Fruit fly (Drosophila melanogaster) whole organism, embryonic: Measurements from ENCODE around the gene InR.

ENCODE experiments used
- Ada2b ChIP-seq: fragments of 200-800 bp; sonication (Bioruptor generic); IDR thresholded peaks from 2 replicates; pipeline ENCODE4 v1.3.6; 2022; ENCODE audit warnings: missing biosample characterization, missing genetic modification characterization
- Antp ChIP-seq: fragments of 200-800 bp; sonication (Bioruptor generic); optimal IDR thresholded peaks from 3 replicates; lab custom pipeline; 2016; ENCODE audit warnings: missing biosample characterization, missing genetic modification characterization
- Asciz ChIP-seq: fragments of 200-800 bp; sonication (Bioruptor generic); optimal IDR thresholded peaks from 2 replicates; lab custom pipeline; 2017; ENCODE audit warnings: missing biosample characterization, mild to moderate bottlenecking, missing genetic modification characterization, missing genetic modification reagents
- B-H1 ChIP-seq: fragments of 200-800 bp; sonication (Bioruptor generic); IDR thresholded peaks from 3 replicates; pipeline ENCODE4 v1.3.6; 2022; ENCODE audit warnings: missing biosample characterization, missing genetic modification characterization
- CG10321 ChIP-seq: fragments of 200-800 bp; sonication (Bioruptor generic); IDR thresholded peaks from 2 replicates; pipeline ENCODE4 v1.3.6; 2022; ENCODE audit warnings: missing biosample characterization, missing genetic modification characterization
- CG10979 ChIP-seq: fragments of 200-800 bp; sonication (Bioruptor generic); optimal IDR thresholded peaks from 2 replicates; lab custom pipeline; 2018; ENCODE audit warnings: missing biosample characterization, mild to moderate bottlenecking, missing genetic modification characterization, moderate library complexity
- CG11398 ChIP-seq: fragments of 200-800 bp; sonication (Bioruptor generic); optimal IDR thresholded peaks from 2 replicates; lab custom pipeline; 2016; ENCODE audit warnings: missing biosample characterization, missing genetic modification characterization
- CG11560 ChIP-seq: fragments of 200-800 bp; sonication (Bioruptor generic); IDR thresholded peaks from 3 replicates; pipeline ENCODE4 v1.3.6; 2022; ENCODE audit warnings: missing biosample characterization, missing genetic modification characterization
- CG13775 ChIP-seq: fragments of 200-800 bp; sonication (Bioruptor generic); optimal IDR thresholded peaks from 3 replicates; lab custom pipeline; 2017; ENCODE audit warnings: missing biosample characterization, mild to moderate bottlenecking, missing genetic modification characterization
- CG14014 ChIP-seq: fragments of 200-800 bp; sonication (Bioruptor generic); IDR thresholded peaks from 2 replicates; pipeline ENCODE4 v1.3.6; 2022; ENCODE audit warnings: missing biosample characterization, missing genetic modification characterization
- CG15269 ChIP-seq: fragments of 200-800 bp; sonication (Bioruptor generic); optimal IDR thresholded peaks from 2 replicates; lab custom pipeline; 2018; ENCODE audit warnings: missing biosample characterization, mild to moderate bottlenecking, missing genetic modification characterization, moderate library complexity
- CG1602 ChIP-seq: fragments of 200-800 bp; sonication (Bioruptor generic); optimal IDR thresholded peaks from 3 replicates; lab custom pipeline; 2016; ENCODE audit warnings: missing biosample characterization, missing genetic modification characterization
- CG16813 ChIP-seq: fragments of 200-800 bp; sonication (Bioruptor generic); IDR thresholded peaks from 3 replicates; pipeline ENCODE4 v1.3.6; 2022; ENCODE audit warnings: missing biosample characterization, missing genetic modification characterization; ENCODE audit not compliant: partially characterized antibody
- CG17612 ChIP-seq: fragments of 200-800 bp; sonication (Bioruptor generic); IDR thresholded peaks from 2 replicates; pipeline ENCODE4 v1.3.6; 2022; ENCODE audit warnings: missing biosample characterization, missing genetic modification characterization
- CG17802 ChIP-seq: fragments of 200-800 bp; sonication (Bioruptor generic); optimal IDR thresholded peaks from 2 replicates; lab custom pipeline; 2018; ENCODE audit warnings: missing biosample characterization, mild to moderate bottlenecking, missing genetic modification characterization, moderate library complexity
- CG18764 ChIP-seq: fragments of 200-800 bp; sonication (Bioruptor generic); optimal IDR thresholded peaks from 3 replicates; lab custom pipeline; 2016; ENCODE audit warnings: missing biosample characterization, missing genetic modification characterization
- CG30431 ChIP-seq: fragments of 200-800 bp; sonication (Bioruptor generic); optimal IDR thresholded peaks from 2 replicates; lab custom pipeline; 2017; ENCODE audit warnings: missing biosample characterization, missing genetic modification characterization
- CG6854 ChIP-seq: fragments of 200-800 bp; sonication (Bioruptor generic); optimal IDR thresholded peaks from 3 replicates; lab custom pipeline; 2017; ENCODE audit warnings: missing biosample characterization, mild to moderate bottlenecking, missing genetic modification characterization
- CG7928 ChIP-seq: fragments of 200-800 bp; sonication (Bioruptor generic); optimal IDR thresholded peaks from 2 replicates; lab custom pipeline; 2017; ENCODE audit warnings: missing biosample characterization, mild to moderate bottlenecking, missing genetic modification characterization
- CG8290 ChIP-seq, 3 experiments: fragments of 200-800 bp; sonication (Bioruptor generic); optimal IDR thresholded peaks; 2 replicates each; lab custom pipeline; 2016 to 2019; ENCODE audit warnings: missing biosample characterization in 3 of 3, missing genetic modification characterization in 3 of 3, mild to moderate bottlenecking in 2 of 3, moderate library complexity in 1 of 3
- CG9215 ChIP-seq: fragments of 200-800 bp; sonication (Bioruptor generic); IDR thresholded peaks from 2 replicates; pipeline ENCODE4 v1.3.6; 2022; ENCODE audit warnings: missing biosample characterization, missing genetic modification characterization
- Doc3 ChIP-seq: fragments of 200-800 bp; sonication (Bioruptor generic); IDR thresholded peaks from 3 replicates; pipeline ENCODE4 v1.3.6; 2022; ENCODE audit warnings: missing biosample characterization, missing genetic modification characterization; ENCODE audit not compliant: partially characterized antibody
- Ets65A ChIP-seq: fragments of 200-800 bp; sonication (Bioruptor generic); peaks from one replicate; lab custom pipeline; 2016; ENCODE audit warnings: missing biosample characterization, missing genetic modification characterization
- H2.0 ChIP-seq: fragments of 200-800 bp; sonication (Bioruptor generic); IDR thresholded peaks from 2 replicates; pipeline ENCODE4 v1.3.6; 2022; ENCODE audit warnings: missing biosample characterization, missing genetic modification characterization
- Hr39 ChIP-seq: fragments of >200 bp; optimal IDR thresholded peaks from 2 replicates; lab custom pipeline; 2017
- Lpt ChIP-seq: fragments of >200 bp; optimal IDR thresholded peaks from 2 replicates; lab custom pipeline; 2018; ENCODE audit warnings: missing biosample characterization, missing genetic modification characterization
- Scr ChIP-seq: fragments of 200-800 bp; sonication (Bioruptor generic); IDR thresholded peaks from 2 replicates; pipeline ENCODE4 v1.3.6; 2022; ENCODE audit warnings: missing biosample characterization, missing genetic modification characterization; ENCODE audit not compliant: partially characterized antibody
- Sox102F ChIP-seq: fragments of 200-800 bp; sonication (Bioruptor generic); optimal IDR thresholded peaks from 2 replicates; lab custom pipeline; 2018; ENCODE audit warnings: missing biosample characterization, mild to moderate bottlenecking, missing genetic modification characterization, moderate library complexity
- Usf ChIP-seq: fragments of 200-800 bp; sonication (Bioruptor generic); optimal IDR thresholded peaks from 2 replicates; lab custom pipeline; 2017; ENCODE audit warnings: missing genotype, missing biosample characterization, missing genetic modification characterization
- Vsx1 ChIP-seq: fragments of 200-800 bp; sonication (Bioruptor generic); optimal IDR thresholded peaks from 2 replicates; lab custom pipeline; 2017; ENCODE audit warnings: missing biosample characterization, mild to moderate bottlenecking, missing genetic modification characterization, missing genetic modification reagents
- aop ChIP-seq: fragments of 200-800 bp; sonication (Bioruptor generic); IDR thresholded peaks from 2 replicates; pipeline ENCODE4 v1.3.6; 2022; ENCODE audit warnings: missing biosample characterization, missing genetic modification characterization
- ash1 ChIP-seq: fragments of 200-800 bp; sonication (Bioruptor generic); optimal IDR thresholded peaks from 2 replicates; lab custom pipeline; 2018; ENCODE audit warnings: missing biosample characterization, mild to moderate bottlenecking, missing genetic modification characterization
- bbx ChIP-seq: fragments of 200-800 bp; sonication (Bioruptor generic); IDR thresholded peaks from 2 replicates; pipeline ENCODE4 v1.3.6; 2022; ENCODE audit warnings: missing biosample characterization, missing genetic modification characterization; ENCODE audit not compliant: partially characterized antibody
- br ChIP-seq: fragments of >200 bp; optimal IDR thresholded peaks from 2 replicates; lab custom pipeline; 2017
- cas ChIP-seq: fragments of 200-800 bp; sonication (Bioruptor generic); IDR thresholded peaks from 2 replicates; pipeline ENCODE4 v1.3.6; 2022; ENCODE audit warnings: missing biosample characterization, missing genetic modification characterization
- dan ChIP-seq: fragments of 200-800 bp; sonication (Bioruptor generic); IDR thresholded peaks from 2 replicates; pipeline ENCODE4 v1.3.6; 2022; ENCODE audit warnings: missing biosample characterization, missing genetic modification characterization
- emc ChIP-seq: fragments of 200-800 bp; sonication (Bioruptor generic); optimal IDR thresholded peaks from 2 replicates; lab custom pipeline; 2016; ENCODE audit warnings: missing biosample characterization, missing genetic modification characterization
- ems ChIP-seq: fragments of 200-800 bp; sonication (Bioruptor generic); optimal IDR thresholded peaks from 3 replicates; lab custom pipeline; 2016; ENCODE audit warnings: missing biosample characterization, missing genetic modification characterization
- gcm ChIP-seq: fragments of 200-800 bp; sonication (Bioruptor generic); optimal IDR thresholded peaks from 2 replicates; lab custom pipeline; 2019; ENCODE audit warnings: missing biosample characterization, mild to moderate bottlenecking, missing genetic modification characterization, moderate library complexity
- insv ChIP-seq, 2 experiments: fragments of 200-800 bp; sonication (Bioruptor generic); optimal IDR thresholded peaks; 3 replicates each; lab custom pipeline; 2016 to 2018; ENCODE audit warnings: missing biosample characterization in 2 of 2, missing genetic modification characterization in 2 of 2
- ken ChIP-seq: fragments of 200-800 bp; sonication (Bioruptor generic); IDR thresholded peaks from 3 replicates; pipeline ENCODE4 v1.3.6; 2022; ENCODE audit warnings: missing biosample characterization, missing genetic modification characterization
- lmd ChIP-seq: fragments of 200-800 bp; sonication (Bioruptor generic); IDR thresholded peaks from 2 replicates; pipeline ENCODE4 v1.3.6; 2022; ENCODE audit warnings: missing biosample characterization, missing genetic modification characterization
- lov ChIP-seq, 2 experiments: fragments of 200-800 bp in 1 of 2; fragments of >200 bp in 1 of 2; sonication (Bioruptor generic) in 1 of 2; IDR thresholded peaks in 1 of 2; optimal IDR thresholded peaks in 1 of 2; 2 replicates in 1 of 2; 3 replicates in 1 of 2; pipeline versions ENCODE4 v1.3.6 to Lab custom; 2017 to 2022; ENCODE audit warnings: missing biosample characterization in 1 of 2, missing genetic modification characterization in 1 of 2
- sd ChIP-seq: fragments of 200-800 bp; sonication (Bioruptor generic); optimal IDR thresholded peaks from 3 replicates; lab custom pipeline; 2018; ENCODE audit warnings: missing biosample characterization, mild to moderate bottlenecking, missing genetic modification characterization, moderate library complexity
- sens ChIP-seq: fragments of 200-800 bp; sonication (Bioruptor generic); peaks from one replicate; lab custom pipeline; 2016; ENCODE audit warnings: missing biosample characterization, missing genetic modification characterization
- sisA ChIP-seq: fragments of 200-800 bp; sonication (Bioruptor generic); IDR thresholded peaks from 2 replicates; pipeline ENCODE4 v1.3.6; 2022; ENCODE audit warnings: missing biosample characterization, missing genetic modification characterization
- slp2 ChIP-seq: fragments of 200-800 bp; sonication (Bioruptor generic); optimal IDR thresholded peaks from 2 replicates; lab custom pipeline; 2016; ENCODE audit warnings: missing biosample characterization, missing genetic modification characterization
- tll ChIP-seq, 2 experiments: fragments of 200-800 bp in 1 of 2; fragments of >200 bp in 1 of 2; sonication (Bioruptor generic) in 1 of 2; optimal IDR thresholded peaks; 2 replicates each; lab custom pipeline; 2017 to 2019; ENCODE audit warnings: missing biosample characterization in 2 of 2, missing genetic modification characterization in 2 of 2, mild to moderate bottlenecking in 1 of 2, moderate library complexity in 1 of 2
- ttk ChIP-seq: fragments of 200-800 bp; sonication (Bioruptor generic); IDR thresholded peaks from 2 replicates; pipeline ENCODE4 v2.1.2; 2022; ENCODE audit warnings: missing biosample characterization, missing genetic modification characterization
- tx ChIP-seq: fragments of 200-800 bp; sonication (Bioruptor generic); optimal IDR thresholded peaks from 2 replicates; lab custom pipeline; 2016; ENCODE audit warnings: missing biosample characterization, missing genetic modification characterization
- wor ChIP-seq: fragments of 200-800 bp; sonication (Bioruptor generic); IDR thresholded peaks from 2 replicates; pipeline ENCODE4 v1.3.6; 2022; ENCODE audit warnings: missing biosample characterization, missing genetic modification characterization

Gene InR

dm6 chr3R:21627752-21628151 lies 8.6 kb upstream of the InR start (continued):
- peak; percentile 70 for TF ChIP-seq sd
- peak; percentile 46 for TF ChIP-seq Vsx1 (GFP tag; lab: Kevin White, UChicago)
- peak; percentile 45 for TF ChIP-seq ems
- TF ChIP-seq br (lab: Kevin White, UChicago): no peak
- TF ChIP-seq tll (GFP tag; optimal IDR thresholded peaks at IDR 0.05; lab: Kevin White, UChicago): no peak
- peak; percentile 32 for TF ChIP-seq CG1602 (GFP tag; lab: Kevin White, UChicago)
- peak; percentile 92 for TF ChIP-seq sens (GFP tag; lab: Kevin White, UChicago)
- TF ChIP-seq CG17802 (tag; lab: Kevin White, UChicago): no peak
- TF ChIP-seq H2.0 (GFP tag; lab: Robert Waterston, UW): peak; percentile 52
- TF ChIP-seq gcm (GFP tag; lab: Kevin White, UChicago): peak; percentile 39
- no peak for TF ChIP-seq CG11398 (GFP tag; lab: Kevin White, UChicago)
- TF ChIP-seq Usf (GFP tag; lab: Kevin White, UChicago): peak; percentile 35
- no peak for TF ChIP-seq ash1
- peak; percentile 91 for TF ChIP-seq Ets65A (GFP tag; lab: Kevin White, UChicago)
- TF ChIP-seq Antp (GFP tag; lab: Kevin White, UChicago): no peak
- peak; percentile 46; the same call in 1 of the 2 replicates for TF ChIP-seq sisA
- peak; percentile 17 for TF ChIP-seq CG30431 (GFP tag; lab: Kevin White, UChicago)
- TF ChIP-seq Ada2b: peak; percentile 82
- peak; percentile 65 for TF ChIP-seq lmd
- peak; percentile 79 for TF ChIP-seq CG14014 (GFP tag; lab: Robert Waterston, UW)
- TF ChIP-seq CG10321 (GFP tag; lab: Robert Waterston, UW): 0 out of 2 replicates have a peak, but pooled peaks have one; percentile 26
- 0 out of 2 replicates have a peak, but pooled peaks have one; percentile 43 for TF ChIP-seq cas (GFP tag; lab: Robert Waterston, UW)
- TF ChIP-seq dan (GFP tag; lab: Robert Waterston, UW): no peak
- no peak for TF ChIP-seq CG18764 (GFP tag; lab: Kevin White, UChicago)
- TF ChIP-seq tx (GFP tag; lab: Kevin White, UChicago): peak; percentile 13
- TF ChIP-seq Hr39 (lab: Kevin White, UChicago): no peak
- TF ChIP-seq B-H1 (GFP tag; lab: Robert Waterston, UW): peak; percentile 52; the same call in 2 of the 3 replicates
- peak; percentile 12 for TF ChIP-seq CG6854 (GFP tag; lab: Kevin White, UChicago)
- TF ChIP-seq CG15269: peak; percentile 83
- TF ChIP-seq CG17612 (GFP tag; lab: Robert Waterston, UW): 0 out of 2 replicates have a peak, but pooled peaks have one; percentile 29
- TF ChIP-seq CG8290 (GFP tag; optimal IDR thresholded peaks at IDR 0.05; lab: Kevin White, UChicago): no peak
- TF ChIP-seq CG8290 (tag; optimal IDR thresholded peaks at IDR 0.05; lab: Kevin White, UChicago): peak in 1 of 2 experiments; percentile 49
- TF ChIP-seq Lpt: no peak
- no peak for TF ChIP-seq emc (GFP tag; lab: Kevin White, UChicago)
- peak; percentile 59 for TF ChIP-seq ttk
- TF ChIP-seq CG10979 (tag; lab: Kevin White, UChicago): peak; percentile 70
- TF ChIP-seq ken: peak; percentile 64; the same call in 1 of the 3 replicates
- no peak for TF ChIP-seq CG11560 (tag; lab: Robert Waterston, UW)
- TF ChIP-seq CG9215 (GFP tag; lab: Robert Waterston, UW): peak; percentile 55
- peak; percentile 67 for TF ChIP-seq Sox102F (GFP tag; lab: Kevin White, UChicago)
- no peak for TF ChIP-seq bbx
- no peak for TF ChIP-seq insv (GFP tag; optimal IDR thresholded peaks at IDR 0.05; lab: Kevin White, UChicago)
- TF ChIP-seq aop: no peak
- TF ChIP-seq CG16813 (GFP tag; lab: Robert Waterston, UW): no peak
- TF ChIP-seq lov (optimal IDR thresholded peaks at IDR 0.05; lab: Kevin White, UChicago): no peak
- TF ChIP-seq lov (GFP tag; IDR thresholded peaks at IDR 0.05; lab: Robert Waterston, UW): no peak
- TF ChIP-seq wor (GFP tag; lab: Robert Waterston, UW): 0 out of 2 replicates have a peak, but pooled peaks have one; percentile 16
- no peak for TF ChIP-seq slp2 (GFP tag; lab: Kevin White, UChicago)
- TF ChIP-seq Scr: no peak
- TF ChIP-seq Doc3 (GFP tag; lab: Robert Waterston, UW): no peak
- TF ChIP-seq Asciz (GFP tag; lab: Kevin White, UChicago): no peak
- no peak for TF ChIP-seq CG7928 (GFP tag; lab: Kevin White, UChicago)
- TF ChIP-seq CG13775: peak; percentile 65
